Fruit fly (Drosophila melanogaster): ENCODE data around the gene CG6569.
A peak's percentile ranks its signal among the peaks of the same experiment; 100 is the strongest.

DNA sequence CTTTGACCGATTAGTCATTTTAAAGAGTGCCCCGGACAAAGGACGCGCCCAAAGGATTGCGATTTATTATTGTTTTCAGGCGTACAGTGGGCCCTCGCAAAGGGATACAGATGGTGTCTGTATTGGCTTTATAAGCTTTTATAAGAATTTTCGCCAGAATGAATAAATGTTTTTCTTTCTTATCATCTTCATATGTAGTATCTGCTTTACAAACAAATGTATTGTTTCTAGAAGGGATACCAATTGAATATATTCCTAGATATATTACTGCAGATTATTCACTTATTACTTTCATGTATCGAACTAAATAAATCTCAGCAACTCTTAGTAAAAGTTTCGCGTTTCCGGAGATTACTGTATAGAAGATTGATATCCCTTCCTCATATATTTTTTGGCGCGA is 10.2 kb downstream of the CG6569 start:
- TF ChIP-seq sv (GFP tag; optimal IDR thresholded peaks at IDR 0.05) (no peak), h (GFP tag; optimal IDR thresholded peaks at IDR 0.05) (peak; percentile 13), Dif (GFP tag; optimal IDR thresholded peaks at IDR 0.05; ENCODE audit: partially characterized antibody) (no peak)

All from whole organism, wandering third instar larva.